Worm (Caenorhabditis elegans) whole organism, late embryonic: Measurements from ENCODE around the gene C24H10.3.

Experiments used
- ceh-9 ChIP-seq: sonication (generic microtip); optimal IDR thresholded peaks from 2 replicates; lab custom pipeline; 2016; ENCODE audit warnings: mild to moderate bottlenecking, missing genetic modification characterization, inconsistent platforms, missing compliant biosample characterization
- hlh-30 ChIP-seq: sonication (generic microtip); optimal IDR thresholded peaks from 2 replicates; lab custom pipeline; 2017; ENCODE audit warnings: antibody characterized with exemption, missing genetic modification characterization, missing compliant biosample characterization; ENCODE audit not compliant: insufficient read depth
- mec-3 ChIP-seq: sonication (generic microtip); optimal IDR thresholded peaks from 2 replicates; lab custom pipeline; 2016; ENCODE audit warnings: borderline replicate concordance, missing genetic modification characterization, missing compliant biosample characterization
- nfya-1 ChIP-seq: sonication (generic microtip); optimal IDR thresholded peaks from 2 replicates; lab custom pipeline; 2017; ENCODE audit warnings: missing genetic modification characterization, mild to moderate bottlenecking, missing compliant biosample characterization, antibody characterized with exemption, moderate library complexity
- nhr-11 ChIP-seq: fragments of 150-350 bp; optimal IDR thresholded peaks from 2 replicates; lab custom pipeline; 2014; ENCODE audit warnings: missing biosample characterization, missing genetic modification characterization
- pha-4 ChIP-seq: fragments of 150-350 bp; optimal IDR thresholded peaks from 2 replicates; lab custom pipeline; 2018; ENCODE audit warnings: missing biosample characterization, missing genetic modification reagents, missing genetic modification characterization
- pqm-1 ChIP-seq: sonication (generic microtip); optimal IDR thresholded peaks from 2 replicates; lab custom pipeline; 2016; ENCODE audit warnings: missing genetic modification characterization, missing compliant biosample characterization
- unc-55 ChIP-seq: sonication (generic microtip); optimal IDR thresholded peaks from 2 replicates; lab custom pipeline; 2017; ENCODE audit warnings: missing biosample characterization, missing genetic modification reagents, missing genetic modification characterization
- unc-86 ChIP-seq: sonication (generic microtip); optimal IDR thresholded peaks from 2 replicates; lab custom pipeline; 2016; ENCODE audit warnings: missing genetic modification characterization, missing compliant biosample characterization

DNA sequence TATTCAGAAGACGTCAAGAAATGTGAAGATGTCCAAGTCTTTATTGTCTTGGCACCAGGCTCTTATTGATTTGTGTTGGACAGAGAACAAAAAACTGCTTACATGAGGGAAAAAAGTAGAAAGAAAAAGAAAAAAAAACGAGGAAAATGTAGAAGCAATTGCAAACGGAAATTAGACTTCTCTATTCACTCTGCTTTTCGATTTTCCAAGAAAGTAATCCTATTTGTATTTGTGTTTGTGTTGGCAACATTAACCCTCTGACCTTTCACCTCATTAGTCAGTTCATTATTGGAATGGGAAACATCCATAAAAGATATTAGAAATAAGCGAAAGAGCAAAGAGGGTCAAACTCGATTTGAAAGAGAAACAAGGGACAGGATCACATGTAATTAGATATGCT, 29.1 kb upstream of the C24H10.3 start:
- TF ChIP-seq pqm-1 (tag; lab: Kevin White, UChicago): no peak
- TF ChIP-seq nhr-11: no peak
- no peak for TF ChIP-seq unc-86
- TF ChIP-seq pha-4 (tag; lab: Kevin White, UChicago): no peak
- TF ChIP-seq unc-55 (GFP tag; lab: Kevin White, UChicago): no peak
- no peak for TF ChIP-seq hlh-30 (tag; lab: Kevin White, UChicago)
- no peak for TF ChIP-seq nfya-1 (tag; lab: Kevin White, UChicago)
- TF ChIP-seq mec-3 (tag; lab: Kevin White, UChicago): no peak
- TF ChIP-seq ceh-9: no peak
